Fruit fly (Drosophila melanogaster): Measurements from ENCODE around the gene Gr93b.

Gene Gr93b

dm6 chr3R:21859509-21859908 is 15.9 kb upstream of the Gr93b start (continued):
- TF ChIP-seq caup (GFP tag; optimal IDR thresholded peaks at IDR 0.05; ENCODE audit: severe bottlenecking) (no peak), CG5953 (GFP tag; IDR thresholded peaks at IDR 0.05) (no peak), CG1647 (GFP tag; optimal IDR thresholded peaks at IDR 0.05) (no peak), CG18764 (GFP tag; optimal IDR thresholded peaks at IDR 0.05) (no peak), Opbp (GFP tag; IDR thresholded peaks at IDR 0.05; ENCODE audit: partially characterized antibody) (no peak), CG18619 (GFP tag; optimal IDR thresholded peaks at IDR 0.05) (peak; percentile 38), Pdp1 (GFP tag; optimal IDR thresholded peaks at IDR 0.05) (peak; percentile 12 to 34), Camta (GFP tag; optimal IDR thresholded peaks at IDR 0.05) (peak; percentile 51), CG17186 (GFP tag; optimal IDR thresholded peaks at IDR 0.05) (no peak), HLH3B (GFP tag; IDR thresholded peaks at IDR 0.05) (no peak), CG8765 (GFP tag; IDR thresholded peaks at IDR 0.05) (no peak), CG17568 (GFP tag; optimal IDR thresholded peaks at IDR 0.05) (no peak), Hand (GFP tag; optimal IDR thresholded peaks at IDR 0.05) (no peak), tup (GFP tag; optimal IDR thresholded peaks at IDR 0.05) (no peak), wek (GFP tag; optimal IDR thresholded peaks at IDR 0.05) (peak; percentile 6), Doc2 (GFP tag; IDR thresholded peaks at IDR 0.05) (no peak), nerfin-1 (tag; optimal IDR thresholded peaks at IDR 0.05) (peak; percentile 46), tio (GFP tag; optimal IDR thresholded peaks at IDR 0.05) (peak; percentile 54), NfI (GFP tag; optimal IDR thresholded peaks at IDR 0.05) (peak; percentile 8), zfh1 (GFP tag; IDR thresholded peaks at IDR 0.05) (peak; percentile 63; the same call in 1 of the 3 replicates), CG32772 (GFP tag; IDR thresholded peaks at IDR 0.05) (no peak), CG10979 (tag; optimal IDR thresholded peaks at IDR 0.05) (peak; percentile 72), NC2β (GFP tag; optimal IDR thresholded peaks at IDR 0.05) (peak; percentile 47), CG1603 (tag; optimal IDR thresholded peaks at IDR 0.05) (peak; percentile 49), ems (GFP tag; optimal IDR thresholded peaks at IDR 0.05) (no peak), CG30403 (GFP tag; optimal IDR thresholded peaks at IDR 0.05) (peak; percentile 55), Abd-B (GFP tag; optimal IDR thresholded peaks at IDR 0.05) (no peak), GATAe (GFP tag; conservative IDR thresholded peaks at IDR 0.05) (no peak), CG9817 (tag; optimal IDR thresholded peaks at IDR 0.05) (peak; percentile 16), ERR (GFP tag; optimal IDR thresholded peaks at IDR 0.05) (no peak), chn (GFP tag; optimal IDR thresholded peaks at IDR 0.05) (peak; percentile 31), nom (GFP tag; optimal IDR thresholded peaks at IDR 0.05) (peak; percentile 61), CG13894 (tag; optimal IDR thresholded peaks at IDR 0.05) (no peak), Max (GFP tag; optimal IDR thresholded peaks at IDR 0.05) (peak; percentile 19), CG7556 (GFP tag; optimal IDR thresholded peaks at IDR 0.05) (peak; percentile 30), CG17912 (GFP tag; optimal IDR thresholded peaks at IDR 0.05) (no peak), aop (GFP tag; IDR thresholded peaks at IDR 0.05) (no peak), gt (GFP tag; IDR thresholded peaks at IDR 0.05) (no peak), CG18011 (GFP tag; optimal IDR thresholded peaks at IDR 0.05) (no peak), Bgb (GFP tag; IDR thresholded peaks at IDR 0.05; ENCODE audit: partially characterized antibody) (no peak), CG17612 (GFP tag; IDR thresholded peaks at IDR 0.05) (no peak), Ravus (GFP tag; IDR thresholded peaks at IDR 0.05) (no peak), CG3163 (GFP tag; optimal IDR thresholded peaks at IDR 0.05) (no peak), chif (GFP tag; optimal IDR thresholded peaks at IDR 0.05) (peak; percentile 22 to 66), CG3726 (GFP tag; IDR thresholded peaks at IDR 0.05) (no peak), so (GFP tag; IDR thresholded peaks at IDR 0.05) (peak; percentile 35; the same call in 1 of the 3 replicates), Oaz (GFP tag; IDR thresholded peaks at IDR 0.05) (no peak), pzg (GFP tag; optimal IDR thresholded peaks at IDR 0.05) (no peak), kni (GFP tag; optimal IDR thresholded peaks at IDR 0.05) (no peak), CG11093 (GFP tag; IDR thresholded peaks at IDR 0.05) (no peak), CG2116 (GFP tag; optimal IDR thresholded peaks at IDR 0.05) (peak; percentile 5)
